Fruit fly (Drosophila melanogaster) whole organism, embryonic: ENCODE results near the gene CG15742.

Experiments used
- ATbp ChIP-seq: fragments of 200-800 bp; sonication (Bioruptor generic); optimal IDR thresholded peaks from 2 replicates; lab custom pipeline; 2017; ENCODE audit warnings: missing biosample characterization, mild to moderate bottlenecking, missing genetic modification characterization, missing genetic modification reagents
- Adf1 ChIP-seq: fragments of 200-800 bp; sonication (Bioruptor generic); IDR thresholded peaks from 2 replicates; pipeline ENCODE4 v1.3.6; 2022; ENCODE audit warnings: missing biosample characterization, missing genetic modification characterization
- B-H2 ChIP-seq: fragments of 200-800 bp; sonication (Bioruptor generic); optimal IDR thresholded peaks from 2 replicates; lab custom pipeline; 2018; ENCODE audit warnings: missing biosample characterization, mild to moderate bottlenecking, missing genetic modification characterization
- Bgb ChIP-seq: fragments of 200-800 bp; sonication (Bioruptor generic); IDR thresholded peaks from 2 replicates; pipeline ENCODE4 v1.3.6; 2022; ENCODE audit warnings: missing biosample characterization, missing genetic modification characterization; ENCODE audit not compliant: partially characterized antibody
- Blimp-1 ChIP-seq: fragments of 200-800 bp; sonication (Bioruptor generic); optimal IDR thresholded peaks from 3 replicates; lab custom pipeline; 2018; ENCODE audit warnings: missing biosample characterization, missing genetic modification characterization, mild to moderate bottlenecking, moderate library complexity, missing genetic modification reagents
- CG10209 ChIP-seq: fragments of 200-800 bp; sonication (Bioruptor generic); optimal IDR thresholded peaks from 3 replicates; lab custom pipeline; 2017; ENCODE audit warnings: missing biosample characterization, mild to moderate bottlenecking, missing genetic modification characterization, missing genetic modification reagents
- CG10321 ChIP-seq: fragments of 200-800 bp; sonication (Bioruptor generic); IDR thresholded peaks from 2 replicates; pipeline ENCODE4 v1.3.6; 2022; ENCODE audit warnings: missing biosample characterization, missing genetic modification characterization
- CG11696 ChIP-seq: fragments of 200-800 bp; sonication (Bioruptor generic); IDR thresholded peaks from 2 replicates; pipeline ENCODE4 v1.3.6; 2022; ENCODE audit warnings: missing biosample characterization, missing genetic modification characterization
- CG12744 ChIP-seq: fragments of 200-800 bp; sonication (Bioruptor generic); optimal IDR thresholded peaks from 2 replicates; lab custom pipeline; 2016; ENCODE audit warnings: missing biosample characterization, missing genetic modification characterization
- CG14710 ChIP-seq: fragments of 200-800 bp; sonication (Bioruptor generic); optimal IDR thresholded peaks from 3 replicates; lab custom pipeline; 2019; ENCODE audit warnings: missing biosample characterization, mild to moderate bottlenecking, missing genetic modification characterization, moderate library complexity
- CG17359 ChIP-seq: fragments of 200-800 bp; sonication (Bioruptor generic); optimal IDR thresholded peaks from 3 replicates; lab custom pipeline; 2018; ENCODE audit warnings: missing biosample characterization, mild to moderate bottlenecking, missing genetic modification characterization, moderate library complexity
- CG18011 ChIP-seq: fragments of 200-800 bp; sonication (Bioruptor generic); optimal IDR thresholded peaks from 2 replicates; lab custom pipeline; 2017; ENCODE audit warnings: missing biosample characterization, missing genetic modification characterization, mild to moderate bottlenecking, moderate library complexity, missing genotype
- CG18599 ChIP-seq: fragments of 200-800 bp; sonication (Bioruptor generic); optimal IDR thresholded peaks from 3 replicates; lab custom pipeline; 2017; ENCODE audit warnings: missing biosample characterization, missing genetic modification characterization, mild to moderate bottlenecking, moderate library complexity, missing genetic modification reagents
- CG3281 ChIP-seq: fragments of 200-800 bp; sonication (Bioruptor generic); optimal IDR thresholded peaks from 3 replicates; lab custom pipeline; 2017; ENCODE audit warnings: missing biosample characterization, mild to moderate bottlenecking, missing genetic modification characterization
- CG3407 ChIP-seq: fragments of 200-800 bp; sonication (Bioruptor generic); optimal IDR thresholded peaks from 2 replicates; lab custom pipeline; 2018; ENCODE audit warnings: missing biosample characterization, mild to moderate bottlenecking, missing genetic modification characterization
- CG3995 ChIP-seq: fragments of 200-800 bp; sonication (Bioruptor generic); optimal IDR thresholded peaks from 3 replicates; lab custom pipeline; 2016; ENCODE audit warnings: missing biosample characterization, missing genetic modification characterization
- CG4617 ChIP-seq: fragments of 200-800 bp; sonication (Bioruptor generic); optimal IDR thresholded peaks from 3 replicates; lab custom pipeline; 2016; ENCODE audit warnings: missing biosample characterization, missing genetic modification characterization, borderline replicate concordance
- CG4730 ChIP-seq: fragments of 200-800 bp; sonication (Bioruptor generic); IDR thresholded peaks from 2 replicates; pipeline ENCODE4 v1.3.6; 2022; ENCODE audit warnings: missing biosample characterization, missing genetic modification characterization
- CG5245 ChIP-seq: fragments of 200-800 bp; sonication (Bioruptor generic); optimal IDR thresholded peaks from 3 replicates; lab custom pipeline; 2016; ENCODE audit warnings: missing biosample characterization, missing genetic modification characterization
- CG6654 ChIP-seq: fragments of 200-800 bp; sonication (Bioruptor generic); optimal IDR thresholded peaks from 2 replicates; lab custom pipeline; 2017; ENCODE audit warnings: missing biosample characterization, mild to moderate bottlenecking, missing genetic modification characterization
- CG7357 ChIP-seq: fragments of 200-800 bp; sonication (Bioruptor generic); IDR thresholded peaks from 3 replicates; pipeline ENCODE4 v1.3.6; 2022; ENCODE audit warnings: missing biosample characterization, missing genetic modification characterization
- CG7963 ChIP-seq: fragments of 200-800 bp; sonication (Bioruptor generic); IDR thresholded peaks from 3 replicates; pipeline ENCODE4 v1.3.6; 2022; ENCODE audit warnings: missing biosample characterization, missing genetic modification characterization; ENCODE audit not compliant: partially characterized antibody
- CG8359 ChIP-seq: fragments of 200-800 bp; sonication (Bioruptor generic); optimal IDR thresholded peaks from 2 replicates; lab custom pipeline; 2017; ENCODE audit warnings: missing biosample characterization, mild to moderate bottlenecking, missing genetic modification characterization, borderline replicate concordance
- Fer2 ChIP-seq: fragments of 200-800 bp; sonication (Bioruptor generic); optimal IDR thresholded peaks from 2 replicates; lab custom pipeline; 2018; ENCODE audit warnings: missing biosample characterization, mild to moderate bottlenecking, missing genetic modification characterization, moderate library complexity
- HLH54F ChIP-seq: fragments of 200-800 bp; sonication (Bioruptor generic); optimal IDR thresholded peaks from 3 replicates; lab custom pipeline; 2016; ENCODE audit warnings: missing biosample characterization, missing genetic modification characterization
- HLHmδ ChIP-seq: fragments of 200-800 bp; sonication (Bioruptor generic); optimal IDR thresholded peaks from 2 replicates; lab custom pipeline; 2018; ENCODE audit warnings: missing biosample characterization, mild to moderate bottlenecking, missing genetic modification characterization, moderate library complexity
- HmgD ChIP-seq: fragments of 200-800 bp; sonication (Bioruptor generic); optimal IDR thresholded peaks from 3 replicates; lab custom pipeline; 2016; ENCODE audit warnings: missing biosample characterization, missing genetic modification characterization
- Med ChIP-seq: fragments of 200-800 bp; sonication (Bioruptor generic); peaks from one replicate; lab custom pipeline; 2016; ENCODE audit warnings: missing biosample characterization, missing genetic modification characterization, mild to moderate bottlenecking, inconsistent platforms, moderate library complexity
- Meics ChIP-seq: fragments of 200-800 bp; sonication (Bioruptor generic); optimal IDR thresholded peaks from 2 replicates; lab custom pipeline; 2017; ENCODE audit warnings: missing biosample characterization, mild to moderate bottlenecking, missing genetic modification characterization
- Nf-YC ChIP-seq: fragments of 200-800 bp; optimal IDR thresholded peaks from 3 replicates; lab custom pipeline; 2019; ENCODE audit warnings: missing biosample characterization, mild to moderate bottlenecking, missing genetic modification characterization, moderate library complexity
- Oaz ChIP-seq: fragments of 200-800 bp; sonication (Bioruptor generic); IDR thresholded peaks from 2 replicates; pipeline ENCODE4 v1.3.6; 2022; ENCODE audit warnings: missing biosample characterization, missing genetic modification characterization
- abd-A ChIP-seq: fragments of 200-800 bp; sonication (Bioruptor generic); optimal IDR thresholded peaks from 3 replicates; lab custom pipeline; 2019; ENCODE audit warnings: missing biosample characterization, mild to moderate bottlenecking, missing genetic modification characterization, moderate library complexity
- ap ChIP-seq: fragments of 200-800 bp; sonication (Bioruptor generic); IDR thresholded peaks from 2 replicates; pipeline ENCODE4 v1.3.6; 2022; ENCODE audit warnings: missing biosample characterization, missing genetic modification characterization
- crc ChIP-seq: fragments of 200-800 bp; sonication (Bioruptor generic); optimal IDR thresholded peaks from 2 replicates; lab custom pipeline; 2016; ENCODE audit warnings: missing biosample characterization, missing genetic modification characterization
- fd64A ChIP-seq: fragments of 200-800 bp; sonication (Bioruptor generic); optimal IDR thresholded peaks from 3 replicates; lab custom pipeline; 2018; ENCODE audit warnings: missing biosample characterization, mild to moderate bottlenecking, missing genetic modification characterization
- ftz-f1 ChIP-seq: fragments of 200-800 bp; sonication (Bioruptor generic); optimal IDR thresholded peaks from 2 replicates; lab custom pipeline; 2016; ENCODE audit warnings: missing biosample characterization, missing genetic modification characterization
- gcm2 ChIP-seq: fragments of 200-800 bp; sonication (Bioruptor generic); optimal IDR thresholded peaks from 2 replicates; lab custom pipeline; 2016; ENCODE audit warnings: missing biosample characterization, missing genetic modification characterization
- hb ChIP-seq: fragments of 200-800 bp; sonication (Bioruptor generic); IDR thresholded peaks from 3 replicates; pipeline ENCODE4 v1.3.6; 2022; ENCODE audit warnings: missing biosample characterization, missing genetic modification characterization; ENCODE audit not compliant: partially characterized antibody
- hth ChIP-seq: fragments of >200 bp; optimal IDR thresholded peaks from 2 replicates; lab custom pipeline; 2017; ENCODE audit warnings: inconsistent platforms
- kay ChIP-seq: fragments of 200-800 bp; sonication (Bioruptor generic); optimal IDR thresholded peaks from 2 replicates; lab custom pipeline; 2016; ENCODE audit warnings: missing biosample characterization, missing genetic modification characterization
- mld ChIP-seq: fragments of 200-800 bp; sonication (Bioruptor generic); IDR thresholded peaks from 3 replicates; pipeline ENCODE4 v1.3.6; 2022; ENCODE audit warnings: missing biosample characterization, missing genetic modification characterization; ENCODE audit not compliant: partially characterized antibody
- nerfin-2 ChIP-seq: fragments of 200-800 bp; sonication (Bioruptor generic); IDR thresholded peaks from 2 replicates; pipeline ENCODE4 v1.3.6; 2022; ENCODE audit warnings: missing biosample characterization, missing genetic modification characterization; ENCODE audit not compliant: partially characterized antibody
- nom ChIP-seq: fragments of 200-800 bp; sonication (Bioruptor generic); optimal IDR thresholded peaks from 2 replicates; lab custom pipeline; 2017; ENCODE audit warnings: missing biosample characterization, missing genetic modification characterization, mild to moderate bottlenecking, moderate library complexity, missing genetic modification reagents
- pros ChIP-seq: fragments of 200-800 bp; sonication (Bioruptor generic); optimal IDR thresholded peaks from 3 replicates; lab custom pipeline; 2019; ENCODE audit warnings: missing biosample characterization, mild to moderate bottlenecking, missing genetic modification characterization, moderate library complexity
- pzg ChIP-seq: fragments of 200-800 bp; sonication (Bioruptor generic); optimal IDR thresholded peaks from 3 replicates; lab custom pipeline; 2018; ENCODE audit warnings: missing biosample characterization, mild to moderate bottlenecking, missing genetic modification characterization, moderate library complexity
- shn ChIP-seq: fragments of 200-800 bp; sonication (Bioruptor generic); optimal IDR thresholded peaks from 3 replicates; lab custom pipeline; 2016; ENCODE audit warnings: missing biosample characterization, missing genetic modification characterization
- so ChIP-seq: fragments of 200-800 bp; sonication (Bioruptor generic); IDR thresholded peaks from 3 replicates; pipeline ENCODE4 v1.3.6; 2022; ENCODE audit warnings: missing biosample characterization, missing genetic modification characterization
- sob ChIP-seq: fragments of 200-800 bp; sonication (Bioruptor generic); IDR thresholded peaks from 2 replicates; pipeline ENCODE4 v1.3.6; 2022; ENCODE audit warnings: missing biosample characterization, missing genetic modification characterization
- ssp ChIP-seq: fragments of 200-800 bp; sonication (Bioruptor generic); IDR thresholded peaks from 2 replicates; pipeline ENCODE4 v1.3.6; 2022; ENCODE audit warnings: missing biosample characterization, missing genetic modification characterization
- tna ChIP-seq: fragments of 200-800 bp; sonication (Bioruptor generic); IDR thresholded peaks from 2 replicates; pipeline ENCODE4 v1.3.6; 2022; ENCODE audit warnings: missing biosample characterization, missing genetic modification characterization; ENCODE audit not compliant: partially characterized antibody

CG15742 gene

dm6 chrX:13278468-13278982 lies 20.2 kb upstream of the CG15742 start:
- TF ChIP-seq pros (GFP tag; lab: Kevin White, UChicago): peak; percentile 30
- peak; percentile 88 for TF ChIP-seq ftz-f1 (GFP tag; lab: Kevin White, UChicago)
- TF ChIP-seq mld (GFP tag; lab: Robert Waterston, UW): no peak
- no peak for TF ChIP-seq tna (GFP tag; lab: Robert Waterston, UW)
- no peak for TF ChIP-seq shn (GFP tag; lab: Kevin White, UChicago)
- TF ChIP-seq B-H2 (GFP tag; lab: Kevin White, UChicago): no peak
- TF ChIP-seq sob (GFP tag; lab: Robert Waterston, UW): no peak
- no peak for TF ChIP-seq Nf-YC (tag; lab: Kevin White, UChicago)
- TF ChIP-seq Oaz (GFP tag; lab: Robert Waterston, UW): no peak
- TF ChIP-seq pzg (GFP tag; lab: Kevin White, UChicago): no peak
- no peak for TF ChIP-seq ATbp (GFP tag; lab: Kevin White, UChicago)
- TF ChIP-seq CG3407 (GFP tag; lab: Kevin White, UChicago): no peak
- no peak for TF ChIP-seq CG7357 (GFP tag; lab: Robert Waterston, UW)
- no peak for TF ChIP-seq CG17359 (tag; lab: Kevin White, UChicago)
- TF ChIP-seq abd-A: peak; percentile 24
- no peak for TF ChIP-seq Fer2 (tag; lab: Kevin White, UChicago)
- TF ChIP-seq Adf1 (GFP tag; lab: Robert Waterston, UW): no peak
- TF ChIP-seq CG3995 (GFP tag; lab: Kevin White, UChicago): no peak
- no peak for TF ChIP-seq nerfin-2 (GFP tag; lab: Robert Waterston, UW)
- TF ChIP-seq gcm2 (GFP tag; lab: Kevin White, UChicago): no peak
- no peak for TF ChIP-seq hth
- TF ChIP-seq CG10209 (GFP tag; lab: Kevin White, UChicago): no peak
- TF ChIP-seq CG3281 (GFP tag; lab: Kevin White, UChicago): no peak
- TF ChIP-seq kay: no peak
- TF ChIP-seq Blimp-1: peak; percentile 81
- TF ChIP-seq CG4617 (GFP tag; lab: Kevin White, UChicago): no peak
- peak; percentile 39 for TF ChIP-seq CG11696
- TF ChIP-seq fd64A: no peak
- no peak for TF ChIP-seq CG14710
- TF ChIP-seq CG5245: no peak
- no peak for TF ChIP-seq CG7963
- TF ChIP-seq CG8359 (GFP tag; lab: Kevin White, UChicago): no peak
- no peak for TF ChIP-seq CG6654 (GFP tag; lab: Kevin White, UChicago)
- TF ChIP-seq CG4730 (GFP tag; lab: Robert Waterston, UW): no peak
- no peak for TF ChIP-seq Meics (GFP tag; lab: Kevin White, UChicago)
- no peak for TF ChIP-seq CG12744
- no peak for TF ChIP-seq CG18011 (GFP tag; lab: Kevin White, UChicago)
- TF ChIP-seq HLH54F (GFP tag; lab: Kevin White, UChicago): no peak
- TF ChIP-seq hb (GFP tag; lab: Robert Waterston, UW): no peak
- TF ChIP-seq HLHmδ (GFP tag; lab: Kevin White, UChicago): peak; percentile 11
- TF ChIP-seq crc (GFP tag; lab: Kevin White, UChicago): no peak
- peak; percentile 55 for TF ChIP-seq Med (GFP tag; lab: Kevin White, UChicago)
- no peak for TF ChIP-seq nom (GFP tag; lab: Kevin White, UChicago)
- peak; percentile 53; the same call in 1 of the 3 replicates for TF ChIP-seq so (GFP tag; lab: Robert Waterston, UW)
- TF ChIP-seq ssp: no peak
- TF ChIP-seq HmgD: no peak
- no peak for TF ChIP-seq ap (GFP tag; lab: Robert Waterston, UW)
- no peak for TF ChIP-seq CG10321 (GFP tag; lab: Robert Waterston, UW)
- TF ChIP-seq CG18599 (GFP tag; lab: Kevin White, UChicago): peak; percentile 3
- TF ChIP-seq Bgb: peak; percentile 8; the same call in 1 of the 2 replicates
